Worm (Caenorhabditis elegans) whole organism, L4/young adult: ENCODE data around the gene fbxa-53.

Experiments
- dao-5 ChIP-seq: sonication (generic microtip); optimal IDR thresholded peaks from 2 replicates; lab custom pipeline; 2016; ENCODE audit warnings: missing genotype, missing genetic modification characterization, moderate library complexity, missing compliant biosample characterization
- him-1 ChIP-seq: sonication (generic microtip); optimal IDR thresholded peaks from 2 replicates; lab custom pipeline; 2016; ENCODE audit warnings: missing genotype, missing genetic modification reagents, missing genetic modification characterization, missing compliant biosample characterization

ce11 chrX:1682558-1682957, 35.8 kb downstream of the fbxa-53 start, which contains the start of gene meg-4:
- TF ChIP-seq dao-5: no peak
- no peak for TF ChIP-seq him-1 (tag; lab: Kevin White, UChicago)
